Worm (Caenorhabditis elegans) whole organism, L1 larva: Measurements from ENCODE around the gene Y1B5A.1.
A peak's percentile ranks its signal among the peaks of the same experiment; 100 is the strongest.

Experiments
- C04F5.9 ChIP-seq: sonication (generic microtip); optimal IDR thresholded peaks from 2 replicates; lab custom pipeline; 2016; ENCODE audit warnings: missing genetic modification characterization, missing compliant biosample characterization
- C16A3.4 ChIP-seq: fragments of 150-350 bp; optimal IDR thresholded peaks from 2 replicates; lab custom pipeline; 2014; ENCODE audit warnings: missing biosample characterization, missing genetic modification characterization
- F16B12.6 ChIP-seq: fragments of 150-350 bp; optimal IDR thresholded peaks from 2 replicates; lab custom pipeline; 2014; ENCODE audit warnings: missing biosample characterization, missing genetic modification characterization
- aly-2 ChIP-seq: fragments of 150-350 bp; optimal IDR thresholded peaks from 2 replicates; lab custom pipeline; 2014; ENCODE audit warnings: missing biosample characterization, missing genetic modification characterization
- ama-1 ChIP-seq: fragments of 150-350 bp; optimal IDR thresholded peaks from 2 replicates; lab custom pipeline; 2014
- ceh-63 ChIP-seq: fragments of 200-800 bp; sonication (Bioruptor generic); optimal IDR thresholded peaks from 2 replicates; lab custom pipeline; 2018; ENCODE audit warnings: mild to moderate bottlenecking, missing genetic modification characterization, missing compliant biosample characterization
- ceh-8 ChIP-seq: fragments of 200-800 bp; sonication (Bioruptor generic); optimal IDR thresholded peaks from 2 replicates; lab custom pipeline; 2018; ENCODE audit warnings: mild to moderate bottlenecking, missing genetic modification characterization, moderate library complexity, missing compliant biosample characterization
- ceh-82 ChIP-seq, 3 experiments: fragments of 150-350 bp in 1 of 3; sonication (generic microtip) in 2 of 3; optimal IDR thresholded peaks; 2 replicates each; lab custom pipeline; 2014 to 2017; ENCODE audit warnings: missing biosample characterization in 3 of 3, missing genetic modification characterization in 3 of 3
- ces-1 ChIP-seq: fragments of 150-350 bp; optimal IDR thresholded peaks from 2 replicates; lab custom pipeline; 2014; ENCODE audit warnings: missing biosample characterization, missing genetic modification reagents, missing genetic modification characterization
- dsc-1 ChIP-seq: sonication (generic microtip); optimal IDR thresholded peaks from 2 replicates; lab custom pipeline; 2016; ENCODE audit warnings: mild to moderate bottlenecking, missing genetic modification characterization, missing compliant biosample characterization
- efl-1 ChIP-seq, 4 experiments: fragments of 150-350 bp; optimal IDR thresholded peaks in 3 of 4; peaks in 1 of 4; 1 replicate in 1 of 4; 2 replicates in 3 of 4; lab custom pipeline; 2014; ENCODE audit warnings: missing biosample characterization in 2 of 4, missing genetic modification characterization in 2 of 4, missing genetic modification reagents in 2 of 4
- egl-13 ChIP-seq: sonication (generic microtip); optimal IDR thresholded peaks from 2 replicates; lab custom pipeline; 2016; ENCODE audit warnings: missing genotype, missing genetic modification reagents, missing genetic modification characterization, missing compliant biosample characterization
- egl-27 ChIP-seq, 2 experiments: fragments of 150-350 bp in 1 of 2; sonication (generic microtip); optimal IDR thresholded peaks; 3 replicates each; lab custom pipeline; 2017 to 2018; ENCODE audit warnings: missing biosample characterization in 2 of 2, missing genetic modification characterization in 2 of 2, missing genetic modification reagents in 2 of 2
- elt-2 ChIP-seq: sonication (generic microtip); optimal IDR thresholded peaks from 2 replicates; lab custom pipeline; 2016; ENCODE audit warnings: missing genetic modification characterization, mild to moderate bottlenecking, inconsistent platforms, missing compliant biosample characterization, missing genetic modification reagents
- fkh-10 ChIP-seq: sonication (generic microtip); optimal IDR thresholded peaks from 2 replicates; lab custom pipeline; 2017; ENCODE audit warnings: missing biosample characterization, missing genetic modification reagents, missing genetic modification characterization
- fos-1 ChIP-seq: fragments of 150-350 bp; optimal IDR thresholded peaks from 2 replicates; lab custom pipeline; 2014; ENCODE audit warnings: missing biosample characterization, missing genetic modification characterization
- grh-1 ChIP-seq: fragments of 200-800 bp; sonication (Bioruptor generic); IDR thresholded peaks from 2 replicates; pipeline ENCODE4 v1.3.6; 2022; ENCODE audit warnings: missing genetic modification reagents, missing genetic modification characterization, missing compliant biosample characterization
- hlh-17 ChIP-seq: fragments of 200-800 bp; sonication (Bioruptor generic); optimal IDR thresholded peaks from 2 replicates; lab custom pipeline; 2018; ENCODE audit warnings: missing genetic modification characterization, mild to moderate bottlenecking, missing compliant biosample characterization, moderate library complexity, borderline replicate concordance
- hpl-2 ChIP-seq: fragments of 150-350 bp; optimal IDR thresholded peaks from 2 replicates; lab custom pipeline; 2014; ENCODE audit warnings: missing biosample characterization, missing genetic modification reagents, missing genetic modification characterization
- isw-1 ChIP-seq: fragments of 200-800 bp; sonication (Bioruptor generic); IDR thresholded peaks from 2 replicates; pipeline ENCODE4 v1.3.6; 2022; ENCODE audit warnings: missing genetic modification characterization, missing compliant biosample characterization
- lin-13 ChIP-seq: fragments of 150-350 bp; optimal IDR thresholded peaks from 2 replicates; lab custom pipeline; 2014; ENCODE audit warnings: missing biosample characterization, missing genetic modification reagents, missing genetic modification characterization
- lin-14 ChIP-seq: fragments of 200-800 bp; sonication (Bioruptor generic); optimal IDR thresholded peaks from 2 replicates; lab custom pipeline; 2018; ENCODE audit warnings: mild to moderate bottlenecking, missing genetic modification characterization, moderate library complexity, missing compliant biosample characterization
- lin-15B ChIP-seq: fragments of 150-350 bp; sonication (generic microtip); optimal IDR thresholded peaks from 3 replicates; lab custom pipeline; 2014; ENCODE audit warnings: missing biosample characterization, missing genetic modification characterization
- lin-39 ChIP-seq: fragments of 150-350 bp; optimal IDR thresholded peaks from 2 replicates; lab custom pipeline; 2014; ENCODE audit warnings: missing biosample characterization, missing genetic modification reagents, missing genetic modification characterization
- mef-2 ChIP-seq: fragments of 150-350 bp; optimal IDR thresholded peaks from 2 replicates; lab custom pipeline; 2014; ENCODE audit warnings: missing biosample characterization, missing genetic modification characterization
- nhr-11 ChIP-seq: fragments of 150-350 bp; optimal IDR thresholded peaks from 2 replicates; lab custom pipeline; 2014; ENCODE audit warnings: missing biosample characterization, missing genetic modification characterization
- nhr-20 ChIP-seq: sonication (generic microtip); optimal IDR thresholded peaks from 2 replicates; lab custom pipeline; 2016; ENCODE audit warnings: mild to moderate bottlenecking, missing genetic modification characterization, missing compliant biosample characterization
- nhr-237 ChIP-seq: fragments of 150-350 bp; optimal IDR thresholded peaks from 2 replicates; lab custom pipeline; 2014; ENCODE audit warnings: missing biosample characterization, missing genetic modification characterization
- nhr-47 ChIP-seq: sonication (generic microtip); optimal IDR thresholded peaks from 2 replicates; lab custom pipeline; 2016; ENCODE audit warnings: mild to moderate bottlenecking, missing genetic modification characterization, moderate library complexity, missing compliant biosample characterization
- nhr-71 ChIP-seq: sonication (generic microtip); optimal IDR thresholded peaks from 2 replicates; lab custom pipeline; 2016; ENCODE audit warnings: mild to moderate bottlenecking, missing genetic modification characterization, moderate library complexity, missing compliant biosample characterization
- nhr-76 ChIP-seq: sonication (generic microtip); optimal IDR thresholded peaks from 2 replicates; lab custom pipeline; 2017; ENCODE audit warnings: missing biosample characterization, missing genetic modification characterization
- nhr-85 ChIP-seq: sonication (generic microtip); peaks from one replicate; lab custom pipeline; 2016; ENCODE audit warnings: missing genetic modification characterization, inconsistent platforms, missing compliant biosample characterization
- nhr-90 ChIP-seq: sonication (generic microtip); optimal IDR thresholded peaks from 2 replicates; lab custom pipeline; 2016; ENCODE audit warnings: mild to moderate bottlenecking, missing genetic modification characterization, missing compliant biosample characterization; ENCODE audit not compliant: poor library complexity
- rnt-1 ChIP-seq: sonication (generic microtip); optimal IDR thresholded peaks from 2 replicates; lab custom pipeline; 2016; ENCODE audit warnings: mild to moderate bottlenecking, missing genetic modification characterization, moderate library complexity, missing compliant biosample characterization
- snpc-4 ChIP-seq: fragments of 150-350 bp; optimal IDR thresholded peaks from 2 replicates; lab custom pipeline; 2014; ENCODE audit warnings: missing biosample characterization, missing genetic modification characterization
- snu-23 ChIP-seq: sonication (generic microtip); optimal IDR thresholded peaks from 2 replicates; lab custom pipeline; 2016; ENCODE audit warnings: missing genetic modification characterization, missing compliant biosample characterization
- sox-4 ChIP-seq: sonication (generic microtip); optimal IDR thresholded peaks from 2 replicates; lab custom pipeline; 2016; ENCODE audit warnings: missing genetic modification characterization, missing compliant biosample characterization
- sup-37 ChIP-seq: fragments of 200-800 bp; sonication (Bioruptor generic); optimal IDR thresholded peaks from 2 replicates; lab custom pipeline; 2018; ENCODE audit warnings: mild to moderate bottlenecking, missing genetic modification characterization, missing compliant biosample characterization
- swsn-7 ChIP-seq: sonication (generic microtip); optimal IDR thresholded peaks from 2 replicates; lab custom pipeline; 2016; ENCODE audit warnings: missing genetic modification characterization, missing compliant biosample characterization
- tbx-2 ChIP-seq: sonication (generic microtip); optimal IDR thresholded peaks from 2 replicates; lab custom pipeline; 2016; ENCODE audit warnings: missing genetic modification characterization, missing compliant biosample characterization
- tlp-1 ChIP-seq: fragments of 150-350 bp; optimal IDR thresholded peaks from 2 replicates; lab custom pipeline; 2014; ENCODE audit warnings: missing biosample characterization, missing genetic modification characterization
- unc-130 ChIP-seq: fragments of 150-350 bp; optimal IDR thresholded peaks from 2 replicates; lab custom pipeline; 2017; ENCODE audit warnings: missing biosample characterization, missing genetic modification characterization, inconsistent platforms
- unc-62 ChIP-seq: fragments of 150-350 bp; optimal IDR thresholded peaks from 2 replicates; lab custom pipeline; 2014; ENCODE audit warnings: missing biosample characterization, missing genetic modification reagents, missing genetic modification characterization
- unc-98 ChIP-seq: fragments of 200-800 bp; sonication (Bioruptor generic); IDR thresholded peaks from 2 replicates; pipeline ENCODE4 v1.3.6; 2022; ENCODE audit warnings: missing genetic modification characterization, missing compliant biosample characterization
- vab-15 ChIP-seq: sonication (generic microtip); optimal IDR thresholded peaks from 2 replicates; lab custom pipeline; 2017; ENCODE audit warnings: missing genotype, mild to moderate bottlenecking, missing genetic modification characterization, missing compliant biosample characterization
- xbp-1 ChIP-seq: sonication (generic microtip); optimal IDR thresholded peaks from 2 replicates; lab custom pipeline; 2016; ENCODE audit warnings: missing genetic modification characterization, missing compliant biosample characterization
- zag-1 ChIP-seq: fragments of 150-350 bp; optimal IDR thresholded peaks from 2 replicates; lab custom pipeline; 2014; ENCODE audit warnings: missing biosample characterization, missing genetic modification characterization

The Y1B5A.1 gene

DNA sequence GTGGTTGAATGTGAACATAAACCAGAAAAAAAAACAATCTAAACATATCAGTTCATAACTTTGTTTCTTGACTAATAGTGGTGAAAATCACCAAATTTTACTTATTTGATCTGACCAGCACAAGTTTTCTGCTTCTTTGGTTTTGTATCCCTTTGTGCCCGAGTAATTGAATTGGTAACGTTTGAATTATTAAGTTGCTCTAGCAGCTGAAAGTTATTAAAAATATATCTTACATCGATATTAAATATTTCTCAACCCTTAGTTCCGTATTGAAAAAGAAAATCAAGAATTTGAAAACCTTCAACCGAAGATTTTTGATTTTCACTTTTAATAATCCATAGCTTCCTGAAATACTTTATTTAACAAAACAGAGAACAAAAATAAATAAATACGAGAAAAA, 19.2 kb upstream of the Y1B5A.1 start:
- TF ChIP-seq efl-1 (optimal IDR thresholded peaks at IDR 0.05; lab: Kevin White, UChicago) (no peak), efl-1 (GFP tag; optimal IDR thresholded peaks at IDR 0.05 in 1 of 2; lab: Kevin White, UChicago) (peak in 1 of 2 experiments; percentile 75), nhr-85 (tag; lab: Kevin White, UChicago) (peak; percentile 8), lin-13 (GFP tag; lab: Kevin White, UChicago) (no peak), aly-2 (tag; lab: Kevin White, UChicago) (peak; percentile 61), vab-15 (tag; lab: Kevin White, UChicago) (no peak), lin-39 (tag; lab: Kevin White, UChicago) (no peak), xbp-1 (peak; percentile 50), fos-1 (no peak), ceh-8 (no peak), nhr-71 (tag; lab: Kevin White, UChicago) (peak; percentile 23)

DNA sequence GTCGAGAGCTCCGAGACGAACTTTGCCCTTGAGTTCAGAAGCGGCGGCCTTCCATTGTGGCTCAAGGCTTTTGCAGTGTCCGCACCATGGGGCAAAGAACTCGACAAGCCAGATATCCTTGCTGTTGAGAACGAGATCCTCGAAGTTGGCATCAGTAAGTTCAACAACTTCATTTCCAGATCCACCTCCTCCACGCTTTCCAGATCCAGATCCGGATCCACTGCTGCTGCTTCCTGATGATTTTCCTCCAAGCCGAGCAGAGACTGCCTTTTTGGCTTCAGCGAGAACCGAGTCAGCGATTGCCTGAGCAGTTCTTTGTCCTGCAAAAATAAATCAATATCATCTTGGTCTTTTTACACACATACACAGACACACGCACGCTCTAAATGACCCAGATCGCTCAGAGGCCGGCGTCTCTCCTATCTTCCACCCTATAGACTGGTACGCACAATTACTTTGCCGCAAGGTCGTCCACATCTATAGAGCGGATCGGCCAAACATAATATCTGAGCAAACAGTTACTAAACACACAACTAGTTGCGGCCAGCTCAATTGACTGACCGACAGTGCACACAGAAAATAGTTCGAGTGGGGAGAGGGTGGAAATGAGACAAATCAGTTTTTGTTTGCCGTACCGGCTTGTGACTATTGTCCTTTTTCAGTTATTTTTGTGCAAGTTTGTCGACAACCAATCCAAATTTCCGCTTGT, 17.8 kb upstream of the Y1B5A.1 start:
- TF ChIP-seq unc-130 (tag; lab: Kevin White, UChicago) (no peak), egl-13 (tag; lab: Kevin White, UChicago) (no peak), nhr-76 (tag; lab: Kevin White, UChicago) (no peak), ceh-63 (GFP tag; lab: Kevin White, UChicago) (no peak), sup-37 (GFP tag; lab: Kevin White, UChicago) (no peak), xbp-1 (peak; percentile 57), lin-14 (GFP tag; lab: Kevin White, UChicago) (peak; percentile 49), dsc-1 (no peak), snu-23 (no peak), swsn-7 (tag; lab: Kevin White, UChicago) (peak; percentile 0), ceh-82 (tag; optimal IDR thresholded peaks at IDR 0.05; lab: Kevin White, UChicago) (peak in 1 of 3 experiments; percentile 14), tbx-2 (peak; percentile 37), grh-1 (GFP tag; lab: Robert Waterston, UW) (no peak), tlp-1 (tag; lab: Kevin White, UChicago) (no peak), nhr-85 (tag; lab: Kevin White, UChicago) (peak; percentile 3), nhr-90 (peak; percentile 6), rnt-1 (peak; percentile 11)
- TF ChIP-seq, all 84 proteins: peak for 8

DNA sequence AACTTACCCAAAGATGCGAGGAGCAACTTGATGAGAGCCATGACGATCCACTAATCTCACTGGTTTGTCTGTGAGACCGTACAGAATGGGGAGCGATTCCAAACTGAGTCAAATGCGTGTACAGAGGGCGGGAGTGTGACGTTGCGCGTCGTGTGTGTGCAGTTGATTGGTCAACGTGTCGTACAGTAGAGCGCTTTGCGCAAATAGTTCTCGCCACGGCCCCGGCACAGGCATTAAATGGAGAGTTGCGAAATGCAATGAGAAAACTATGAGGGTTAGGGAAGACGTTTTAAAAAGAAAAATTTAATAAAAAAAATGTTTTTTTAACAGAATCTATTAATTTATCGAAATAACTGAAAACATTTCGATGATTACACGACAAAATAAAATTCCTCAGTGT, 16.8 kb upstream of the Y1B5A.1 start, which contains the start of gene pdi-6:
pdi-6 (minus strand) TSS at position 164 of the 400 bp plus-strand sequence.
- no peak for TF ChIP-seq ama-1 (lab: Kevin White, UChicago)
- TF ChIP-seq snpc-4 (tag; lab: Kevin White, UChicago), result peak; percentile 70
- peak; percentile 81 for TF ChIP-seq elt-2
- peak; percentile 63 for TF ChIP-seq nhr-11 (tag; lab: Kevin White, UChicago)
- no peak for TF ChIP-seq ceh-63 (GFP tag; lab: Kevin White, UChicago)
- peak; percentile 13 for TF ChIP-seq fkh-10 (GFP tag; lab: Kevin White, UChicago)
- peak; percentile 94 for TF ChIP-seq nhr-71 (tag; lab: Kevin White, UChicago)
- TF ChIP-seq dsc-1, result no peak
- peak; percentile 53 for TF ChIP-seq hpl-2 (GFP tag; lab: Kevin White, UChicago)
- TF ChIP-seq sup-37 (GFP tag; lab: Kevin White, UChicago), result peak; percentile 39
- TF ChIP-seq nhr-237 (tag; lab: Kevin White, UChicago), result peak; percentile 70
- peak; percentile 60 for TF ChIP-seq C04F5.9 (tag; lab: Kevin White, UChicago)
- TF ChIP-seq grh-1 (GFP tag; lab: Robert Waterston, UW), result peak; percentile 89
- TF ChIP-seq aly-2 (tag; lab: Kevin White, UChicago), result no peak
- peak in 1 of 2 experiments; percentile 75 for TF ChIP-seq egl-27 (tag; optimal IDR thresholded peaks at IDR 0.05; lab: Kevin White, UChicago)
- TF ChIP-seq zag-1 (tag; lab: Kevin White, UChicago), result no peak
- TF ChIP-seq sox-4, result no peak
- peak; percentile 66 for TF ChIP-seq vab-15 (tag; lab: Kevin White, UChicago)
- peak; percentile 76 to 78 for TF ChIP-seq efl-1 (optimal IDR thresholded peaks at IDR 0.05; lab: Kevin White, UChicago)
- peak; percentile 65 to 97 for TF ChIP-seq efl-1 (GFP tag; optimal IDR thresholded peaks at IDR 0.05 in 1 of 2; lab: Kevin White, UChicago)
- peak; percentile 15 for TF ChIP-seq mef-2
- TF ChIP-seq ces-1, result no peak
- TF ChIP-seq F16B12.6, result peak; percentile 64
- no peak for TF ChIP-seq hlh-17
- TF ChIP-seq nhr-20, result peak; percentile 90
- peak; percentile 96 for TF ChIP-seq rnt-1
- TF ChIP-seq isw-1 (GFP tag; lab: Robert Waterston, UW), result peak; percentile 81
- TF ChIP-seq C16A3.4 (tag; lab: Kevin White, UChicago), result peak; percentile 92
- TF ChIP-seq unc-62 (GFP tag; lab: Kevin White, UChicago), result no peak
- TF ChIP-seq xbp-1, result peak; percentile 100
- peak; percentile 60 for TF ChIP-seq unc-98
- TF ChIP-seq lin-15B (tag; lab: Kevin White, UChicago), result peak; percentile 94
- peak; percentile 88 for TF ChIP-seq nhr-47 (tag; lab: Kevin White, UChicago)
